Worm (Caenorhabditis elegans): Measurements from ENCODE around the gene flp-4.
A peak's percentile ranks its signal among the peaks of the same experiment; 100 is the strongest.
"Not testable (repeated sequence)": the region's sequence is repeated elsewhere in the genome, so short reads cannot be mapped to it uniquely, and the experiment has no call there.

flp-4 gene

DNA sequence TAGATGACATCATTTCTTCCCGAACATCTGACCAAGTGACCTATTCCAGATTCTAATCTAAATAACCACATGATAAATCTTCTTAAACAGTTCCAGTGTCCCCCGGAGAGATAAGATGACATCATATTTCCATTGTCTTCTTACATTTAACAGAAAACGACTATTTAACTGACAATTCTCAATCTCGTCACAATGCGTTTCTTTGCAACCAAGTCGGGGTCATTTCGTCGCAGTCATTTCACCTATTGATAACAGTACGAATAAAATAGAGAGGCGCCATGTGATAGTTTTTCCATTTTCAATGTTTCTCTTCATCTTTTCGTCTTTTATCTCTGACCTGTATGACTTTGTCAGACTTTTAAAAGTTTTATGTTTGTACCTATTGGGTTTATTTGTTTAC is 19.6 kb upstream of the flp-4 start (continued):
- peak; percentile 75 for TF ChIP-seq mxl-3 (GFP tag; optimal IDR thresholded peaks at IDR 0.05)

DNA sequence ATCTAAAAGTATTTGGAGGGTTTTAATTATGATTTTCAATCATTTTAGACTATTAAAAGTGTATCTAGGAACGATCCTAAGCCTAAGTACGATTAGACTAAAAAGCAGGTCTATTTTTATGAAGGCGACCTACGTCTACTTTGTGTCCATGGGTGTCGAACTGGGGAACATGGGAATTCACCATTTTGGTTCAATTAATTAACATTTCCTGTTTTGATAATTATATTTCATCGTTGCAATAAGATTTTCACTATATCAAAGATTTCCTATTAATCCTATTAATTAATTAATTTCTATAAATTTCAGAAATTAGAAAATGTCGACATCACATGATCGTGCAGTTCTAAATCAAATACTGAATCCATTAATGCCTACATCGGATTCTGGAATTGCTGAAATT is 18.8 kb upstream of the flp-4 start, which contains the start of gene ttc-36:
TSS of gene ttc-36 (plus strand) at position 301 of the 400 bp plus-strand sequence.
- TF ChIP-seq unc-130 (GFP tag; optimal IDR thresholded peaks at IDR 0.05) (no peak), ceh-62 (tag; optimal IDR thresholded peaks at IDR 0.05) (no peak), saeg-2 (GFP tag; IDR thresholded peaks at IDR 0.05) (no peak), mep-1 (tag; optimal IDR thresholded peaks at IDR 0.05) (no peak), lim-7 (GFP tag; IDR thresholded peaks at IDR 0.05) (no peak), pha-4 (GFP tag; IDR thresholded peaks at IDR 0.05) (no peak), pha-4 (tag; optimal IDR thresholded peaks at IDR 0.05) (no peak), zip-2 (tag; optimal IDR thresholded peaks at IDR 0.05) (no peak), daf-19 (GFP tag; conservative IDR thresholded peaks at IDR 0.05) (no peak), ztf-7 (tag; optimal IDR thresholded peaks at IDR 0.05) (no peak), F26F4.8 (GFP tag; conservative IDR thresholded peaks at IDR 0.05) (no peak), ceh-32 (tag; optimal IDR thresholded peaks at IDR 0.05; ENCODE audit: poor library complexity) (no peak), daf-16 (GFP tag; optimal IDR thresholded peaks at IDR 0.05) (no peak), daf-16 (tag; optimal IDR thresholded peaks at IDR 0.05) (no peak), zfp-3 (GFP tag; conservative IDR thresholded peaks at IDR 0.05) (no peak)

DNA sequence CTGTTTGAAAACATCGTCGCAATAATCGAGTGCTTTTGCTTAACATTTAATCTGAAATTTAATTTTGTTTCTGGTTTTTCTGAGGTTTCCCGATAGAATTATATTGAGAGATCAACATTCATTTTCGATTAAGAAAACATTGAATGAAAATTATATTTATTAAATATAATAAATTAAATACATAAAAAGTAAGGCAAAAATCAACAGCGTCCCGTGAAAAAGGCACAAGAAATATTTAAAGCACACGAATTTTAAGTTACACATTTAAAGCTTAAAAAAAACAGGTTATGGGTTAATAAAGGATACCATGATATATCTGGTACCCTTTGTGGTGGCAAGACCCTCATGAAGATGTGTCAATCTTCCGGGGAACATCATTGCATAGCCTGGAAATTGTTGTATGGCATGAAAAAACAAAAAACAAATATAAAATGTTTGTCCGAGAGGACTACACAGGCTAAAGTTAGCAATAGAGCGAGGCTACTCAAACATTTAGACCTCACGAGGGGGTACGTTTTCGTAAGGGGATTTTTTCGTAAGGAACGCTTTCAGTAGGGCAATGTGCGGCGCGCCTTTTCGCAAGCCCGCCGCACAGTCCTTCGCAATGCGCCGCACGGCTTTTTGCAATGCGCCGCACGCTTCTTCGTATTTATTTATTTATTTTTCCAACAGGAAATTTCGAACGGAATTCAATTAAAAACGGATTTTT is 15.4 kb upstream of the flp-4 start, which contains the start of gene mtcu-2:
TSS of gene mtcu-2 (minus strand) at position 51 of the 709 bp plus-strand sequence.
- TF ChIP-seq pha-4 (GFP tag; IDR thresholded peaks at IDR 0.05) (peak; percentile 98), lin-13 (GFP tag; optimal IDR thresholded peaks at IDR 0.05) (peak; percentile 81), F26F4.8 (GFP tag; conservative IDR thresholded peaks at IDR 0.05) (0 out of 2 replicates have a peak, but pooled peaks have one; percentile 31), hlh-11 (tag; optimal IDR thresholded peaks at IDR 0.05) (peak; percentile 71), lin-29 (GFP tag; IDR thresholded peaks at IDR 0.05) (peak; percentile 92), ZK337.2 (GFP tag; IDR thresholded peaks at IDR 0.05) (peak; percentile 97), T26A8.4 (GFP tag; IDR thresholded peaks at IDR 0.05) (peak; percentile 99), snpc-1.2 (GFP tag; IDR thresholded peaks at IDR 0.05) (peak; percentile 95), saeg-2 (GFP tag; IDR thresholded peaks at IDR 0.05) (peak; percentile 97), daf-16 (tag; optimal IDR thresholded peaks at IDR 0.05) (peak; percentile 40), lim-7 (GFP tag; IDR thresholded peaks at IDR 0.05) (peak; percentile 83), duxl-1 (tag; optimal IDR thresholded peaks at IDR 0.05; ENCODE audit: poor library complexity) (peak; percentile 40), php-3 (GFP tag; IDR thresholded peaks at IDR 0.05) (peak; percentile 94), nhr-6 (tag; optimal IDR thresholded peaks at IDR 0.05) (peak; percentile 69), zip-11 (GFP tag; IDR thresholded peaks at IDR 0.05) (peak; percentile 78; the same call in 1 of the 2 replicates), madf-5 (GFP tag; IDR thresholded peaks at IDR 0.05) (peak; percentile 62 to 95; a peak in 2 of 4 replicates), T20F7.1 (GFP tag; optimal IDR thresholded peaks at IDR 0.05) (peak; percentile 84), hmg-1.1 (GFP tag; IDR thresholded peaks at IDR 0.05) (peak; percentile 99), tag-97 (GFP tag; IDR thresholded peaks at IDR 0.05) (peak; percentile 94), lin-1 (GFP tag; IDR thresholded peaks at IDR 0.05) (peak; percentile 96), rbr-2 (tag; optimal IDR thresholded peaks at IDR 0.05) (peak; percentile 81), mdl-1 (tag; optimal IDR thresholded peaks at IDR 0.05) (peak in 1 of 2 experiments; percentile 48), F37D6.2 (tag; optimal IDR thresholded peaks at IDR 0.05) (peak; percentile 56), dmd-6 (GFP tag; IDR thresholded peaks at IDR 0.05) (peak; percentile 98), lin-38 (GFP tag; IDR thresholded peaks at IDR 0.05) (peak; percentile 100), Y105C5A.15 (GFP tag; IDR thresholded peaks at IDR 0.05) (peak; percentile 66; the same call in 1 of the 2 replicates), vab-7 (GFP tag; IDR thresholded peaks at IDR 0.05) (peak; percentile 100), mdt-29 (GFP tag; IDR thresholded peaks at IDR 0.05) (peak; percentile 96), dmd-8 (GFP tag; IDR thresholded peaks at IDR 0.05) (peak; percentile 82), Y48G9A.11 (GFP tag; IDR thresholded peaks at IDR 0.05) (peak; percentile 96), ceh-20 (GFP tag; IDR thresholded peaks at IDR 0.05) (peak; percentile 99), madf-9 (GFP tag; conservative IDR thresholded peaks at IDR 0.05) (peak; percentile 94), D1046.2 (GFP tag; IDR thresholded peaks at IDR 0.05) (peak; percentile 98), nhr-41 (GFP tag; IDR thresholded peaks at IDR 0.05) (peak; percentile 94), F44E2.7 (GFP tag; IDR thresholded peaks at IDR 0.05) (peak; percentile 81)
- TF ChIP-seq pha-4 (tag; optimal IDR thresholded peaks at IDR 0.05); daf-16 (GFP tag; optimal IDR thresholded peaks at IDR 0.05): not testable (repeated sequence)

All from whole organism, L4 larva.